Worm (Caenorhabditis elegans): ENCODE data around the gene nhr-130.

Gene nhr-130

ce11 chrV:432991-433390 lies 50.1 kb downstream of the nhr-130 start:
- no peak for TF ChIP-seq dao-5 (tag; optimal IDR thresholded peaks at IDR 0.05)
- TF ChIP-seq him-1 (tag; optimal IDR thresholded peaks at IDR 0.05) = no peak
- TF ChIP-seq W03F9.2 (tag; optimal IDR thresholded peaks at IDR 0.05) = no peak

Data from whole organism, L4/young adult.